Worm (Caenorhabditis elegans) whole organism, early embryonic: ENCODE data around the gene K07E3.4.

Source experiments
- B0310.2 ChIP-seq: sonication (generic microtip); optimal IDR thresholded peaks from 2 replicates; lab custom pipeline; 2016; ENCODE audit warnings: mild to moderate bottlenecking, missing genetic modification characterization, missing compliant biosample characterization
- F13C5.2 ChIP-seq: sonication (generic microtip); optimal IDR thresholded peaks from 2 replicates; lab custom pipeline; 2017; ENCODE audit warnings: mild to moderate bottlenecking, missing genetic modification characterization, inconsistent platforms, missing compliant biosample characterization
- aly-1 ChIP-seq: sonication (generic microtip); optimal IDR thresholded peaks from 2 replicates; lab custom pipeline; 2016; ENCODE audit warnings: missing genetic modification characterization, missing compliant biosample characterization
- ama-1 ChIP-seq: fragments of 150-350 bp; optimal IDR thresholded peaks from 2 replicates; lab custom pipeline; 2014
- ceh-13 ChIP-seq: fragments of 200-800 bp; sonication (Bioruptor generic); optimal IDR thresholded peaks from 2 replicates; lab custom pipeline; 2018; ENCODE audit warnings: mild to moderate bottlenecking, missing genetic modification characterization, missing compliant biosample characterization
- ceh-36 ChIP-seq: sonication (generic microtip); optimal IDR thresholded peaks from 2 replicates; lab custom pipeline; 2016; ENCODE audit warnings: missing genetic modification characterization, inconsistent platforms, missing compliant biosample characterization
- ets-7 ChIP-seq: sonication (generic microtip); optimal IDR thresholded peaks from 2 replicates; lab custom pipeline; 2016; ENCODE audit warnings: missing genotype, missing genetic modification characterization, missing compliant biosample characterization
- flt-1 ChIP-seq: fragments of 200-800 bp; sonication (Bioruptor generic); IDR thresholded peaks from 2 replicates; pipeline ENCODE4 v1.3.6; 2022; ENCODE audit warnings: missing genetic modification characterization, missing compliant biosample characterization
- hmbx-1 ChIP-seq: sonication (generic microtip); optimal IDR thresholded peaks from 2 replicates; lab custom pipeline; 2016; ENCODE audit warnings: mild to moderate bottlenecking, missing genetic modification characterization, missing compliant biosample characterization
- hmg-4 ChIP-seq: fragments of 200-800 bp; sonication (Bioruptor generic); optimal IDR thresholded peaks from 2 replicates; lab custom pipeline; 2018; ENCODE audit warnings: mild to moderate bottlenecking, missing genetic modification characterization, missing compliant biosample characterization
- hnd-1 ChIP-seq: sonication (generic microtip); optimal IDR thresholded peaks from 2 replicates; lab custom pipeline; 2016; ENCODE audit warnings: missing genetic modification characterization, missing compliant biosample characterization
- pes-1 ChIP-seq: fragments of 200-800 bp; sonication (Bioruptor generic); IDR thresholded peaks from 2 replicates; pipeline ENCODE4 v1.3.6; 2022; ENCODE audit warnings: missing genetic modification reagents, missing genetic modification characterization, missing compliant biosample characterization
- scrt-1 ChIP-seq: fragments of 200-800 bp; sonication (Bioruptor generic); IDR thresholded peaks from 2 replicates; pipeline ENCODE4 v1.3.6; 2022; ENCODE audit warnings: missing genetic modification characterization, missing compliant biosample characterization
- sea-1 ChIP-seq: fragments of 200-800 bp; sonication (Bioruptor generic); conservative IDR thresholded peaks from 2 replicates; pipeline ENCODE4 v1.3.6; 2022; ENCODE audit warnings: missing genetic modification characterization, missing compliant biosample characterization
- tbx-11 ChIP-seq: fragments of 200-800 bp; sonication (Bioruptor generic); IDR thresholded peaks from 2 replicates; pipeline ENCODE4 v1.3.6; 2022; ENCODE audit warnings: missing genetic modification characterization, missing compliant biosample characterization
- tbx-37 ChIP-seq: fragments of 200-800 bp; sonication (Bioruptor generic); conservative IDR thresholded peaks from 2 replicates; pipeline ENCODE4 v1.3.6; 2022; ENCODE audit warnings: missing genetic modification reagents, missing genetic modification characterization, missing compliant biosample characterization
- tra-4 ChIP-seq: sonication (generic microtip); optimal IDR thresholded peaks from 2 replicates; lab custom pipeline; 2017; ENCODE audit warnings: missing genetic modification characterization, missing compliant biosample characterization

K07E3.4 gene

ce11 chrX:8083919-8084318 lies at the start of gene K07E3.4:
K07E3.4 (minus strand) TSS chrX:8084018.
- TF ChIP-seq hmg-4 (GFP tag; lab: Kevin White, UChicago) (no peak), tra-4 (tag; lab: Kevin White, UChicago) (no peak), flt-1 (GFP tag; lab: Robert Waterston, UW) (no peak), ceh-13 (GFP tag; lab: Kevin White, UChicago) (no peak), ama-1 (lab: Kevin White, UChicago) (no peak), hmbx-1 (no peak), hnd-1 (tag; lab: Kevin White, UChicago) (no peak), B0310.2 (tag; lab: Kevin White, UChicago) (no peak), scrt-1 (GFP tag; lab: Robert Waterston, UW) (no peak), F13C5.2 (tag; lab: Kevin White, UChicago) (no peak), sea-1 (GFP tag; lab: Robert Waterston, UW) (no peak), aly-1 (no peak), tbx-11 (GFP tag; lab: Robert Waterston, UW) (no peak), tbx-37 (GFP tag; lab: Robert Waterston, UW) (no peak)

- TF ChIP-seq hnd-1 (tag; lab: Kevin White, UChicago) (no peak), ceh-36 (no peak), ama-1 (lab: Kevin White, UChicago) (no peak), F13C5.2 (tag; lab: Kevin White, UChicago) (no peak)
Observed at ce11 chrX:8129543-8129942, 45.7 kb upstream of the K07E3.4 start, which contains the start of gene frpr-1. frpr-1 (minus strand) TSS chrX:8129643.

DNA sequence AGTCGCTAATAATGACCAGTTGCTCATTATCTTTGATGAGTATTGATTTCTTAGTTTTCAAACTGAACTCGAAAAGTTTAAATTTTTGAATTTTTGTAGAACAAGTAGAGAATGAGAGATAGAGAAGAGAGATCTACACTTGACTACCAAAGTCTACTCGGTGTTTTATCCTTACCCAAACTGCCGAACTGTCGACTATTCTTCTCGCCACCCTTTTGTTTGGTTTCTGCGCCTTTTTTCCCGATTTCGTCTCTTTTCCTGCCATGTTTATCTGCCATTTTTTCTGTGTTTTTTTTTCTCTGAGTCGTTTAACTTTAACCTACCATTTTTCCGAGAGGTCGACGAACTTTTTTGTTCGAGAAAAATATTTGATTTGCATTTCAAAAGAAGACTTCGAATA lies 39.4 kb upstream of the K07E3.4 start, which contains the start of gene C02B8.12:
C02B8.12 (minus strand) TSS at position 175 of the 400 bp plus-strand sequence.
- no peak for TF ChIP-seq sea-1 (GFP tag; lab: Robert Waterston, UW)
- no peak for TF ChIP-seq ceh-13 (GFP tag; lab: Kevin White, UChicago)
- TF ChIP-seq aly-1 = no peak
- TF ChIP-seq tbx-37 (GFP tag; lab: Robert Waterston, UW) = no peak
- TF ChIP-seq hmbx-1 = no peak
- no peak for TF ChIP-seq pes-1
- TF ChIP-seq F13C5.2 (tag; lab: Kevin White, UChicago) = no peak
- no peak for TF ChIP-seq ets-7 (tag; lab: Kevin White, UChicago)
- no peak for TF ChIP-seq ama-1 (lab: Kevin White, UChicago)
- no peak for TF ChIP-seq scrt-1 (GFP tag; lab: Robert Waterston, UW)
- no peak for TF ChIP-seq hmg-4 (GFP tag; lab: Kevin White, UChicago)
- no peak for TF ChIP-seq tbx-11 (GFP tag; lab: Robert Waterston, UW)
- no peak for TF ChIP-seq ceh-36
- TF ChIP-seq B0310.2 (tag; lab: Kevin White, UChicago) = no peak
- TF ChIP-seq tra-4 (tag; lab: Kevin White, UChicago) = no peak
- TF ChIP-seq flt-1 (GFP tag; lab: Robert Waterston, UW) = no peak

- no peak for TF ChIP-seq hnd-1 (tag; lab: Kevin White, UChicago)
- no peak for TF ChIP-seq tbx-37 (GFP tag; lab: Robert Waterston, UW)
- TF ChIP-seq tra-4 (tag; lab: Kevin White, UChicago) = no peak
- TF ChIP-seq pes-1 = no peak
- no peak for TF ChIP-seq tbx-11 (GFP tag; lab: Robert Waterston, UW)
- no peak for TF ChIP-seq ama-1 (lab: Kevin White, UChicago)
- TF ChIP-seq B0310.2 (tag; lab: Kevin White, UChicago) = no peak
- TF ChIP-seq ceh-13 (GFP tag; lab: Kevin White, UChicago) = no peak
- TF ChIP-seq ets-7 (tag; lab: Kevin White, UChicago) = no peak
- no peak for TF ChIP-seq hmg-4 (GFP tag; lab: Kevin White, UChicago)
- no peak for TF ChIP-seq scrt-1 (GFP tag; lab: Robert Waterston, UW)
- TF ChIP-seq sea-1 (GFP tag; lab: Robert Waterston, UW) = no peak
- TF ChIP-seq hmbx-1 = no peak
- no peak for TF ChIP-seq ceh-36
- TF ChIP-seq aly-1 = no peak
- no peak for TF ChIP-seq F13C5.2 (tag; lab: Kevin White, UChicago)
Observed at ce11 chrX:8120281-8120680, 36.5 kb upstream of the K07E3.4 start.

- no peak for TF ChIP-seq tbx-11 (GFP tag; lab: Robert Waterston, UW)
- TF ChIP-seq scrt-1 (GFP tag; lab: Robert Waterston, UW) = no peak
- no peak for TF ChIP-seq tbx-37 (GFP tag; lab: Robert Waterston, UW)
- TF ChIP-seq pes-1 = no peak
- TF ChIP-seq aly-1 = no peak
- TF ChIP-seq hmg-4 (GFP tag; lab: Kevin White, UChicago) = no peak
- no peak for TF ChIP-seq sea-1 (GFP tag; lab: Robert Waterston, UW)
- TF ChIP-seq hnd-1 (tag; lab: Kevin White, UChicago) = no peak
- no peak for TF ChIP-seq hmbx-1
- no peak for TF ChIP-seq ets-7 (tag; lab: Kevin White, UChicago)
- no peak for TF ChIP-seq ama-1 (lab: Kevin White, UChicago)
- no peak for TF ChIP-seq ceh-13 (GFP tag; lab: Kevin White, UChicago)
- TF ChIP-seq B0310.2 (tag; lab: Kevin White, UChicago) = no peak
- no peak for TF ChIP-seq F13C5.2 (tag; lab: Kevin White, UChicago)
- no peak for TF ChIP-seq tra-4 (tag; lab: Kevin White, UChicago)
- TF ChIP-seq flt-1 (GFP tag; lab: Robert Waterston, UW) = no peak
- no peak for TF ChIP-seq ceh-36
Observed at ce11 chrX:8117827-8118317, 34.1 kb upstream of the K07E3.4 start.

DNA sequence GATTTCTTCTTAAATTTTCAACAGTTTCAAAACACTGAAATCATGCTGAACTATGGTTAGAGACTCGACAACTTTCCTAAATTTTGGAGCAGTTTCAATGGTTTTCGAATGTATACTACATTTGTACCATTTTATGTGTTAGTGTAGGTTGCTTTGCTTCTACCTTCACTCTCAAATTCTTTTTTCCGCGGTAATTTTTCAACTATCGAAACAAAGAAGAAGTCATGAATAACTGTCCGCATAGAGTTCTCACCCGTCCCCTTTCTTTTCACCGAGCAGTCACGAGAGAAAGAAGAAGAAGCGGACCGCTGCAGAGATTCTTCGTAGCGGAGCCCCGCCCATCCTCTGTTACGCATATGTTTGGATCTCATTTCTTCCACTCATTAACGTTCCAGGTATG lies 32.3 kb upstream of the K07E3.4 start, which contains the start of gene hlh-8:
hlh-8 (plus strand) TSS at position 301 of the 400 bp plus-strand sequence.
- TF ChIP-seq pes-1 (no peak), hmg-4 (GFP tag; lab: Kevin White, UChicago) (no peak), ama-1 (lab: Kevin White, UChicago) (no peak), F13C5.2 (tag; lab: Kevin White, UChicago) (no peak), aly-1 (no peak), tbx-37 (GFP tag; lab: Robert Waterston, UW) (no peak), tbx-11 (GFP tag; lab: Robert Waterston, UW) (no peak), ceh-36 (no peak)

DNA sequence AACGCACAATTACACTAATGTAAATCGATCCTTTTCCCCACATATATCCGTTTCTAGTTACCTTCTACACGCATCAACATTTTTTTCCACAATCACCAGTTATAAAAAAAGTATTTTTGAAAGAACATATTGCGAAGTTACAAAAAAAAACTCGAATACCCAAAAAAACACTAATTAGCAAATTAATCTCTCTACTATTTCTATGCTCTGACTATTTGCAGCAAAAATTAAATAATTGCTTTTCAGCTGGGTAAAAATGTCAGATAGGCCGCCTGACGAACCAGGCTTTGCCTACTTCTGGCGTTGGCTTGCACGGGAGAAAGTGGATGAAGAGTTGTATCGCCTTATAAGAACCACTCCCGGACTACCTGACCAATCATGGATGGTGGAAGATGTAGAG lies 26.4 kb upstream of the K07E3.4 start, which contains the start of gene K07E3.1:
K07E3.1 (plus strand) TSS at position 247 of the 400 bp plus-strand sequence.
- TF ChIP-seq ets-7 (tag; lab: Kevin White, UChicago) (no peak), ama-1 (lab: Kevin White, UChicago) (no peak)
